Worm (Caenorhabditis elegans) whole organism, late embryonic: ENCODE measurements around the gene dgn-2.

Experiments used
- C08G9.2 ChIP-seq: sonication (generic microtip); optimal IDR thresholded peaks from 2 replicates; lab custom pipeline; 2016; ENCODE audit warnings: mild to moderate bottlenecking, missing genetic modification characterization, moderate library complexity, missing compliant biosample characterization
- ceh-6 ChIP-seq: fragments of 200-800 bp; sonication (Bioruptor generic); optimal IDR thresholded peaks from 2 replicates; lab custom pipeline; 2018; ENCODE audit warnings: mild to moderate bottlenecking, missing genetic modification characterization, missing compliant biosample characterization
- fkh-6 ChIP-seq: sonication (generic microtip); optimal IDR thresholded peaks from 2 replicates; lab custom pipeline; 2016; ENCODE audit warnings: missing genetic modification characterization, missing compliant biosample characterization
- npax-4 ChIP-seq: sonication (generic microtip); optimal IDR thresholded peaks from 2 replicates; lab custom pipeline; 2016; ENCODE audit warnings: missing genetic modification characterization, missing compliant biosample characterization
- pha-2 ChIP-seq: sonication (generic microtip); optimal IDR thresholded peaks from 2 replicates; lab custom pipeline; 2017; ENCODE audit warnings: mild to moderate bottlenecking, missing genetic modification characterization, missing compliant biosample characterization

DNA sequence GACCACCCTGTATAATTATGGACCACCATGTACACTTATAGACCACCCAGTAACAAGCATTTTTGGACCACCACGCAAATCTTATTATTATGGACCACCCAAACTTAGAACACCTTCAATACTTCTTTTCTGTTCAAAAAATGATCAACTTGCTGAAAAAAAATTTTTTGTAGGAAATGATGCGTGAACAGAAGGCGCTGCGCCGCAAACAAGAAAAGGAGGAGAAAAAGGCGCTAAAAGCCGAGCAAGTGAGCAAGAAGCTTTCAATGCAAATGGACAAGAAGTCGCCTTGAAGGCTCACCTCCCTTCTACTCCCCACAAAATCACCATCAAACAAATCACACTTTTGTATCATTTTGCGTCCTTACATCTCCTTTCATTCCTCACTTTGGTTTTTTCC is 40.1 kb downstream of the dgn-2 start:
- TF ChIP-seq ceh-6: no peak
- no peak for TF ChIP-seq pha-2
- TF ChIP-seq fkh-6 (tag; lab: Kevin White, UChicago): no peak
- no peak for TF ChIP-seq npax-4 (tag; lab: Kevin White, UChicago)
- TF ChIP-seq C08G9.2 (tag; lab: Kevin White, UChicago): no peak
